Worm (Caenorhabditis elegans) whole organism, L2 larva: Measurements from ENCODE around the gene srbc-57.
A peak's percentile ranks its signal among the peaks of the same experiment; 100 is the strongest.

Experiments
- C34F6.9 ChIP-seq: fragments of 150-350 bp; optimal IDR thresholded peaks from 2 replicates; lab custom pipeline; 2014; ENCODE audit warnings: missing biosample characterization, missing genetic modification characterization
- F13H6.1 ChIP-seq: sonication (generic microtip); optimal IDR thresholded peaks from 2 replicates; lab custom pipeline; 2016; ENCODE audit warnings: missing genetic modification characterization, missing compliant biosample characterization
- R02D3.7 ChIP-seq: fragments of 150-350 bp; optimal IDR thresholded peaks from 2 replicates; lab custom pipeline; 2014; ENCODE audit warnings: missing biosample characterization, missing genetic modification characterization
- Y55F3AM.14 ChIP-seq: fragments of 200-800 bp; sonication (Bioruptor generic); optimal IDR thresholded peaks from 2 replicates; lab custom pipeline; 2018; ENCODE audit warnings: mild to moderate bottlenecking, missing genetic modification characterization, missing compliant biosample characterization
- alr-1 ChIP-seq: fragments of 150-350 bp; optimal IDR thresholded peaks from 2 replicates; lab custom pipeline; 2014; ENCODE audit warnings: missing biosample characterization, missing genetic modification characterization
- aly-2 ChIP-seq: fragments of 150-350 bp; optimal IDR thresholded peaks from 2 replicates; lab custom pipeline; 2014; ENCODE audit warnings: missing biosample characterization, missing genetic modification characterization
- blmp-1 ChIP-seq: sonication (generic microtip); optimal IDR thresholded peaks from 2 replicates; lab custom pipeline; 2017; ENCODE audit warnings: missing genetic modification characterization, mild to moderate bottlenecking, missing compliant biosample characterization, antibody characterized with exemption, moderate library complexity; ENCODE audit not compliant: insufficient read depth
- ceh-16 ChIP-seq: fragments of 150-350 bp; optimal IDR thresholded peaks from 2 replicates; lab custom pipeline; 2014; ENCODE audit warnings: missing biosample characterization, missing genetic modification characterization
- ceh-82 ChIP-seq: fragments of 150-350 bp; optimal IDR thresholded peaks from 2 replicates; lab custom pipeline; 2014; ENCODE audit warnings: missing biosample characterization, missing genetic modification characterization
- crh-2 ChIP-seq: sonication (generic microtip); optimal IDR thresholded peaks from 2 replicates; lab custom pipeline; 2017; ENCODE audit warnings: missing biosample characterization, missing genetic modification characterization
- dmd-4 ChIP-seq: sonication (generic microtip); optimal IDR thresholded peaks from 2 replicates; lab custom pipeline; 2017; ENCODE audit warnings: missing biosample characterization, missing genetic modification characterization
- egl-27 ChIP-seq: sonication (generic microtip); optimal IDR thresholded peaks from 3 replicates; lab custom pipeline; 2017; ENCODE audit warnings: missing biosample characterization, missing genetic modification reagents, missing genetic modification characterization
- elt-1 ChIP-seq: fragments of 150-350 bp; optimal IDR thresholded peaks from 2 replicates; lab custom pipeline; 2014; ENCODE audit warnings: missing biosample characterization, missing genetic modification characterization
- elt-3 ChIP-seq: sonication (generic microtip); optimal IDR thresholded peaks from 2 replicates; lab custom pipeline; 2017; ENCODE audit warnings: missing biosample characterization, missing genetic modification characterization
- fos-1 ChIP-seq: fragments of 150-350 bp; optimal IDR thresholded peaks from 2 replicates; lab custom pipeline; 2014; ENCODE audit warnings: missing biosample characterization, missing genetic modification characterization
- gmeb-1 ChIP-seq: fragments of 150-350 bp; optimal IDR thresholded peaks from 2 replicates; lab custom pipeline; 2014; ENCODE audit warnings: missing biosample characterization, missing genetic modification characterization
- lin-11 ChIP-seq: fragments of 150-350 bp; sonication (generic microtip); optimal IDR thresholded peaks from 2 replicates; lab custom pipeline; 2014; ENCODE audit warnings: missing biosample characterization, missing genetic modification characterization, inconsistent platforms, mixed read lengths
- lin-39 ChIP-seq: fragments of 150-350 bp; optimal IDR thresholded peaks from 2 replicates; lab custom pipeline; 2014; ENCODE audit warnings: missing biosample characterization, missing genetic modification reagents, missing genetic modification characterization
- lsy-2 ChIP-seq, 2 experiments: fragments of 150-350 bp in 1 of 2; sonication (generic microtip) in 1 of 2; optimal IDR thresholded peaks; 2 replicates each; lab custom pipeline; 2014 to 2017; ENCODE audit warnings: missing biosample characterization in 2 of 2, missing genetic modification characterization in 2 of 2
- mab-5 ChIP-seq: fragments of 150-350 bp; optimal IDR thresholded peaks from 2 replicates; lab custom pipeline; 2014; ENCODE audit warnings: missing biosample characterization, missing genetic modification characterization
- mbf-1 ChIP-seq: sonication (generic microtip); optimal IDR thresholded peaks from 2 replicates; lab custom pipeline; 2017; ENCODE audit warnings: missing biosample characterization, missing genetic modification characterization
- mdl-1 ChIP-seq, 2 experiments: fragments of 150-350 bp in 1 of 2; sonication (generic microtip) in 1 of 2; optimal IDR thresholded peaks; 2 replicates each; lab custom pipeline; 2017; ENCODE audit warnings: missing biosample characterization in 2 of 2, missing genetic modification characterization in 2 of 2
- nhr-10 ChIP-seq: sonication (generic microtip); optimal IDR thresholded peaks from 2 replicates; lab custom pipeline; 2017; ENCODE audit warnings: missing biosample characterization, missing genetic modification characterization
- nhr-11 ChIP-seq: fragments of 150-350 bp; optimal IDR thresholded peaks from 2 replicates; lab custom pipeline; 2014; ENCODE audit warnings: missing biosample characterization, missing genetic modification characterization
- nhr-12 ChIP-seq: fragments of 150-350 bp; optimal IDR thresholded peaks from 2 replicates; lab custom pipeline; 2014; ENCODE audit warnings: missing biosample characterization, missing genetic modification characterization
- nhr-129 ChIP-seq: fragments of 150-350 bp; optimal IDR thresholded peaks from 2 replicates; lab custom pipeline; 2014; ENCODE audit warnings: missing biosample characterization, missing genetic modification characterization
- nhr-21 ChIP-seq: fragments of 150-350 bp; optimal IDR thresholded peaks from 2 replicates; lab custom pipeline; 2014; ENCODE audit warnings: missing biosample characterization, missing genetic modification characterization
- nhr-23 ChIP-seq: fragments of 150-350 bp; optimal IDR thresholded peaks from 2 replicates; lab custom pipeline; 2014; ENCODE audit warnings: missing biosample characterization, missing genetic modification reagents, missing genetic modification characterization
- nhr-237 ChIP-seq: fragments of 150-350 bp; optimal IDR thresholded peaks from 2 replicates; lab custom pipeline; 2014; ENCODE audit warnings: missing biosample characterization, missing genetic modification characterization
- nhr-25 ChIP-seq: fragments of 150-350 bp; sonication (generic microtip); optimal IDR thresholded peaks from 3 replicates; lab custom pipeline; 2014; ENCODE audit warnings: missing biosample characterization, missing genetic modification characterization
- nhr-6 ChIP-seq: fragments of 150-350 bp; optimal IDR thresholded peaks from 2 replicates; lab custom pipeline; 2014; ENCODE audit warnings: missing biosample characterization, missing genetic modification characterization
- nhr-77 ChIP-seq: fragments of 150-350 bp; optimal IDR thresholded peaks from 2 replicates; lab custom pipeline; 2014; ENCODE audit warnings: missing biosample characterization, missing genetic modification characterization
- peb-1 ChIP-seq: fragments of 150-350 bp; optimal IDR thresholded peaks from 2 replicates; lab custom pipeline; 2014; ENCODE audit warnings: missing biosample characterization, missing genetic modification characterization
- sem-4 ChIP-seq: fragments of 150-350 bp; optimal IDR thresholded peaks from 2 replicates; lab custom pipeline; 2014; ENCODE audit warnings: missing biosample characterization, missing genetic modification reagents, missing genetic modification characterization
- sma-3 ChIP-seq: sonication (generic microtip); optimal IDR thresholded peaks from 2 replicates; lab custom pipeline; 2016; ENCODE audit warnings: missing genetic modification reagents, missing genetic modification characterization, missing compliant biosample characterization
- sma-9 ChIP-seq, 2 experiments: fragments of 150-350 bp in 1 of 2; sonication (generic microtip) in 1 of 2; optimal IDR thresholded peaks; 2 replicates each; lab custom pipeline; 2014 to 2016; ENCODE audit warnings: missing genetic modification characterization in 2 of 2, mild to moderate bottlenecking in 1 of 2, missing biosample characterization in 1 of 2, missing compliant biosample characterization in 1 of 2, missing genetic modification reagents in 1 of 2, moderate library complexity in 1 of 2
- snpc-4 ChIP-seq: fragments of 150-350 bp; optimal IDR thresholded peaks from 2 replicates; lab custom pipeline; 2014; ENCODE audit warnings: missing biosample characterization, missing genetic modification characterization
- unc-39 ChIP-seq: fragments of 150-350 bp; optimal IDR thresholded peaks from 2 replicates; lab custom pipeline; 2014; ENCODE audit warnings: missing biosample characterization, missing genetic modification characterization
- unc-55 ChIP-seq: fragments of 150-350 bp; sonication (generic microtip); optimal IDR thresholded peaks from 3 replicates; lab custom pipeline; 2014; ENCODE audit warnings: missing biosample characterization, missing genetic modification reagents, missing genetic modification characterization
- unc-62 ChIP-seq: fragments of 150-350 bp; optimal IDR thresholded peaks from 2 replicates; lab custom pipeline; 2014; ENCODE audit warnings: missing biosample characterization, missing genetic modification reagents, missing genetic modification characterization
- zag-1 ChIP-seq: fragments of 150-350 bp; optimal IDR thresholded peaks from 2 replicates; lab custom pipeline; 2014; ENCODE audit warnings: missing biosample characterization, missing genetic modification characterization
- ztf-1 ChIP-seq: fragments of 200-800 bp; sonication (Bioruptor generic); conservative IDR thresholded peaks from 2 replicates; pipeline ENCODE4 v1.3.6; 2022; ENCODE audit warnings: missing genetic modification characterization, missing compliant biosample characterization
- ztf-11 ChIP-seq: sonication (generic microtip); optimal IDR thresholded peaks from 2 replicates; lab custom pipeline; 2017; ENCODE audit warnings: missing biosample characterization, missing genetic modification characterization
- ztf-4 ChIP-seq: fragments of 150-350 bp; optimal IDR thresholded peaks from 2 replicates; lab custom pipeline; 2014; ENCODE audit warnings: missing biosample characterization, missing genetic modification characterization

Gene srbc-57

ce11 chrV:465355-465754 is 3.0 kb downstream of the srbc-57 start:
- TF ChIP-seq alr-1 (tag; lab: Kevin White, UChicago): no peak
- no peak for TF ChIP-seq elt-3 (tag; lab: Kevin White, UChicago)
- TF ChIP-seq nhr-23: no peak
- TF ChIP-seq blmp-1: peak; percentile 33
- TF ChIP-seq sma-9 (GFP tag; optimal IDR thresholded peaks at IDR 0.05; lab: Kevin White, UChicago): peak; percentile 25
- TF ChIP-seq sma-9 (tag; optimal IDR thresholded peaks at IDR 0.05; lab: Kevin White, UChicago): no peak

DNA sequence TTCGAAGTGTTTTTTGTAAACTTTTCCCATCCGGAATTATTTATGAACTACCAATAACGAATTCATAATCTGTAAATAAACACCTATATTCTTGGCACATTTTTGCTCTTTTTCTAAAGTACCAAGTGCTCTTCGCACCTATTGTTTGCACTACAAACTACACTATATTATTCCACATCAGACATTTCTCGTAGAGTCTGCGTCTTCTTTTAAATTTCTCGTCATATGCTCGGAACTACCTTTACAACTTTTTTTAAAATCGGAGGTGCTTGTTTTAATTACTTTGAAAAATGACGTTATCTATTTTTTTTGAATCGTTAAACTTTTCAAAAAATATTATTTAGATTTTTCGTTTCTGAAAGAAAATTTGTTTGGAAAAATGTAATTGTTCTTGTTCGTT is 3.6 kb downstream of the srbc-57 start, which contains the start of gene nhr-201:
TSS of gene nhr-201 (plus strand) at position 29 of the 400 bp plus-strand sequence.
- TF ChIP-seq F13H6.1 (tag; lab: Kevin White, UChicago): no peak
- TF ChIP-seq crh-2 (tag; lab: Kevin White, UChicago): peak; percentile 49
- peak; percentile 44 for TF ChIP-seq sma-9 (GFP tag; optimal IDR thresholded peaks at IDR 0.05; lab: Kevin White, UChicago)
- TF ChIP-seq sma-9 (tag; optimal IDR thresholded peaks at IDR 0.05; lab: Kevin White, UChicago): no peak
- no peak for TF ChIP-seq zag-1 (tag; lab: Kevin White, UChicago)

ce11 chrV:462263-462662 is 6.1 kb downstream of the srbc-57 start, which contains the start of gene nhr-202:
nhr-202 (plus strand) TSS chrV:462588.
- TF ChIP-seq blmp-1 (no peak), nhr-25 (tag; lab: Kevin White, UChicago) (peak; percentile 34), fos-1 (peak; percentile 52), gmeb-1 (tag; lab: Kevin White, UChicago) (peak; percentile 12), lsy-2 (tag; optimal IDR thresholded peaks at IDR 0.05; lab: Kevin White, UChicago) (no peak), ztf-4 (tag; lab: Kevin White, UChicago) (no peak), sma-9 (GFP tag; optimal IDR thresholded peaks at IDR 0.05; lab: Kevin White, UChicago) (peak; percentile 83), sma-9 (tag; optimal IDR thresholded peaks at IDR 0.05; lab: Kevin White, UChicago) (no peak), ztf-1 (GFP tag; lab: Robert Waterston, UW) (no peak), peb-1 (tag; lab: Kevin White, UChicago) (no peak), crh-2 (tag; lab: Kevin White, UChicago) (peak; percentile 65), nhr-129 (tag; lab: Kevin White, UChicago) (peak; percentile 68), F13H6.1 (tag; lab: Kevin White, UChicago) (peak; percentile 4), Y55F3AM.14 (no peak), nhr-77 (tag; lab: Kevin White, UChicago) (no peak), nhr-10 (tag; lab: Kevin White, UChicago) (no peak)
- TF ChIP-seq, all 48 proteins: peak for 7

DNA sequence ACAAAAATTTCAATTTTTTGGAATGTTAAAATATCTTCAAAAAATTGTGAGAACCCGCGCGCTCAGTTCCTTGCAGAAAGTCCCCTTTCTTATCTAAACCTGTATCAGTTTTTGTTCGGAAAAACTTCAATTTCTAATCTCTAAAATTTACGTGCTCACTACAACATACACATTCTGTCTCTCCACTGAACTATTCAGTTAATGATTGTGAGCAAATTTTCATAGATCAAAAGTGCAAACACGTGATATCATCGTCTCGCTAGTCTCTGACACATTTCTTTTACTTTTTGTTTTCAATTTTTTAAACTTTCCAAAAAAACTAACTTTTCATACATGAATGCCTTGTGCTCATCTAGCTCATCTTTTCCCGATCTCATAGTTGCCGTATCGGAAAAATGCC is 8.9 kb downstream of the srbc-57 start, which contains the start of gene nhr-203:
TSS of gene nhr-203 (plus strand) at position 332 of the 400 bp plus-strand sequence.
- TF ChIP-seq unc-55: no peak
- no peak for TF ChIP-seq nhr-11 (tag; lab: Kevin White, UChicago)
- no peak for TF ChIP-seq ceh-16 (tag; lab: Kevin White, UChicago)
- peak; percentile 45 for TF ChIP-seq crh-2 (tag; lab: Kevin White, UChicago)
- no peak for TF ChIP-seq nhr-23
- TF ChIP-seq ztf-4 (tag; lab: Kevin White, UChicago): no peak
- TF ChIP-seq lsy-2 (tag; optimal IDR thresholded peaks at IDR 0.05; lab: Kevin White, UChicago): no peak
- no peak for TF ChIP-seq nhr-10 (tag; lab: Kevin White, UChicago)
- TF ChIP-seq peb-1 (tag; lab: Kevin White, UChicago): no peak
- TF ChIP-seq mdl-1 (tag; optimal IDR thresholded peaks at IDR 0.05; lab: Kevin White, UChicago): no peak
- TF ChIP-seq elt-1 (tag; lab: Kevin White, UChicago): no peak
- no peak for TF ChIP-seq unc-62
- no peak for TF ChIP-seq R02D3.7 (tag; lab: Kevin White, UChicago)
- no peak for TF ChIP-seq alr-1 (tag; lab: Kevin White, UChicago)
- no peak for TF ChIP-seq mbf-1 (tag; lab: Kevin White, UChicago)
- TF ChIP-seq nhr-77 (tag; lab: Kevin White, UChicago): no peak
- no peak for TF ChIP-seq blmp-1
- no peak for TF ChIP-seq egl-27
- no peak for TF ChIP-seq nhr-12 (tag; lab: Kevin White, UChicago)
- no peak for TF ChIP-seq ceh-82 (tag; lab: Kevin White, UChicago)
- peak; percentile 1 for TF ChIP-seq F13H6.1 (tag; lab: Kevin White, UChicago)
- TF ChIP-seq gmeb-1 (tag; lab: Kevin White, UChicago): peak; percentile 37
- no peak for TF ChIP-seq snpc-4 (tag; lab: Kevin White, UChicago)
- TF ChIP-seq mab-5 (tag; lab: Kevin White, UChicago): no peak
- TF ChIP-seq fos-1: peak; percentile 75
- no peak for TF ChIP-seq sma-3 (GFP tag; lab: Kevin White, UChicago)
- TF ChIP-seq nhr-129 (tag; lab: Kevin White, UChicago): no peak
- TF ChIP-seq nhr-6 (tag; lab: Kevin White, UChicago): no peak
- peak; percentile 80 for TF ChIP-seq sma-9 (GFP tag; optimal IDR thresholded peaks at IDR 0.05; lab: Kevin White, UChicago)
- no peak for TF ChIP-seq sma-9 (tag; optimal IDR thresholded peaks at IDR 0.05; lab: Kevin White, UChicago)
- TF ChIP-seq lin-11 (tag; lab: Kevin White, UChicago): no peak
- TF ChIP-seq ztf-11 (tag; lab: Kevin White, UChicago): no peak
- no peak for TF ChIP-seq sem-4 (tag; lab: Kevin White, UChicago)
- TF ChIP-seq unc-39 (tag; lab: Kevin White, UChicago): no peak
- TF ChIP-seq zag-1 (tag; lab: Kevin White, UChicago): no peak
- TF ChIP-seq dmd-4: no peak
- no peak for TF ChIP-seq lin-39 (tag; lab: Kevin White, UChicago)
- TF ChIP-seq nhr-237 (tag; lab: Kevin White, UChicago): no peak
- no peak for TF ChIP-seq nhr-21
- TF ChIP-seq Y55F3AM.14: no peak
- no peak for TF ChIP-seq aly-2
- no peak for TF ChIP-seq C34F6.9 (tag; lab: Kevin White, UChicago)
